Fruit fly (Drosophila melanogaster) ovary, adult (tissue): ENCODE results near the gene CG34057.
A peak's percentile ranks its signal among the peaks of the same experiment; 100 is the strongest.

Experiments
- CG17801 ChIP-seq: fragments of 200-800 bp; optimal IDR thresholded peaks from 2 replicates; lab custom pipeline; 2019; ENCODE audit warnings: missing biosample characterization, mild to moderate bottlenecking, missing genetic modification characterization, moderate library complexity; ENCODE audit not compliant: partially characterized antibody

CG34057 gene

dm6 chr3L:882892-883255 lies 14.3 kb upstream of the CG34057 start:
- TF ChIP-seq CG17801 (GFP tag; lab: Kevin White, UChicago), result no peak

DNA sequence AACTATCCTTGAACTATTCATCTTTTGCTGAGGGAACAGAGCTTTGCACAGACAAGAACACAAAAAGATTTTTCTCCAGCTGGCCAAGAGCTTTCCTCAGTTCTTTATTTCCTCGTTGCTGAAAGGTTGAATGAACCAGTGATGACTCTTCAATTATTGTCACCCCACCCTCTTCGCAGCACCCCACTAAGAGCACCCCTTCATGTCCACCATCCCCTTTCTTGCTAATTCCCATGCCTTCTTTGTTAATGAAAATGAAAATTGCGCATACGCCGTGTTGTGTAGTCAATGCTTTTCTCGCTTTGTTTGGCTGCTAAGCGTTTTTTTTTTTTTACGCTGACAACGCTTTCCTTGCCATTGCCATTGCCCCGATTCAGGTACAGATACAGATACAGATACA lies 13.4 kb upstream of the CG34057 start:
- TF ChIP-seq CG17801 (GFP tag; lab: Kevin White, UChicago), result no peak

DNA sequence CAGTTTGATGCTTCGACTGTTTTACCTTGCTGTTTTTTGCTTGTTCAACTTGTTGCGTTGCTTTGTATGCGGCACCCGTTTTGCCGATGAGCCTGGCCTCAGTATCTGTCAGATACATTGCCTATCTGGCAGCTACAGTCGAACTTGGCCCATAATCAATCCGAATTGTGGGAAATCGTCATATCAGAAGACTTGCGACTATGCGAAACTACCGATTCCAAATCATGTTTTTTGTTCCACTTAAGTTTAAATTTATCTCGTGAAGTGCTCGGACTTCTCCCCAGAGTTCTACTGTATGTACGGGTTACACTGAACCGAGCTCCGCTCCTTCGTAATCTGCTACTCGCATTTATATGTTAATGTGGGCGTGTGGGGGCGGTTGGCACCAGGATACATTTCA lies 12.9 kb upstream of the CG34057 start:
- TF ChIP-seq CG17801 (GFP tag; lab: Kevin White, UChicago), result no peak

dm6 chr3L:885006-885405 lies 12.2 kb upstream of the CG34057 start:
- TF ChIP-seq CG17801 (GFP tag; lab: Kevin White, UChicago), result no peak

dm6 chr3L:885624-886257 lies 11.4 kb upstream of the CG34057 start:
- no peak for TF ChIP-seq CG17801 (GFP tag; lab: Kevin White, UChicago)

dm6 chr3L:887423-888097 lies 9.6 kb upstream of the CG34057 start:
- TF ChIP-seq CG17801 (GFP tag; lab: Kevin White, UChicago), result no peak

DNA sequence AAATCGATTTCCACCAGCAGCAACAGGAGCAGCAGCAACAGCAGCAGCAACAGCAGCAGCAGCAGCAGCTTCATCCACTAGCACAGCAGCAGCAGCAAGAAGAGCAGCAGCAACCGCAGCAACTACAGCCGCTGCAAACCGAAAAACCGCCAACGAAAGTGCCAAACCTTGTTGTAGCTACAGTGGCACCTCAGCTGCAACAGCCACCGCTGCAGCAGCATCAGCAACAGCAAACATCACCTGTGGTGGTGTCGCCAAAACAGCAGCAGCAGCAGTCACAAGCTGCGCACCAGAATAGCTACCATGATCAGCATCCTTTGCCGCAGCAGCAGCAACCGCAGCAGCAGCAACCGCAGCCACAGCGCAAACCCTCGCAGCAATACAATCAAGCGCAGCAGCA lies 8.8 kb upstream of the CG34057 start:
- TF ChIP-seq CG17801 (GFP tag; lab: Kevin White, UChicago), result no peak

dm6 chr3L:895314-895980 lies 1.7 kb upstream of the CG34057 start, which contains the start of gene CG34056:
CG34056 (plus strand) TSS chr3L:895951.
- TF ChIP-seq CG17801 (GFP tag; lab: Kevin White, UChicago), result peak; percentile 65

- no peak for TF ChIP-seq CG17801 (GFP tag; lab: Kevin White, UChicago)
Observed at dm6 chr3L:899304-899703, 2.1 kb downstream of the CG34057 start.

DNA sequence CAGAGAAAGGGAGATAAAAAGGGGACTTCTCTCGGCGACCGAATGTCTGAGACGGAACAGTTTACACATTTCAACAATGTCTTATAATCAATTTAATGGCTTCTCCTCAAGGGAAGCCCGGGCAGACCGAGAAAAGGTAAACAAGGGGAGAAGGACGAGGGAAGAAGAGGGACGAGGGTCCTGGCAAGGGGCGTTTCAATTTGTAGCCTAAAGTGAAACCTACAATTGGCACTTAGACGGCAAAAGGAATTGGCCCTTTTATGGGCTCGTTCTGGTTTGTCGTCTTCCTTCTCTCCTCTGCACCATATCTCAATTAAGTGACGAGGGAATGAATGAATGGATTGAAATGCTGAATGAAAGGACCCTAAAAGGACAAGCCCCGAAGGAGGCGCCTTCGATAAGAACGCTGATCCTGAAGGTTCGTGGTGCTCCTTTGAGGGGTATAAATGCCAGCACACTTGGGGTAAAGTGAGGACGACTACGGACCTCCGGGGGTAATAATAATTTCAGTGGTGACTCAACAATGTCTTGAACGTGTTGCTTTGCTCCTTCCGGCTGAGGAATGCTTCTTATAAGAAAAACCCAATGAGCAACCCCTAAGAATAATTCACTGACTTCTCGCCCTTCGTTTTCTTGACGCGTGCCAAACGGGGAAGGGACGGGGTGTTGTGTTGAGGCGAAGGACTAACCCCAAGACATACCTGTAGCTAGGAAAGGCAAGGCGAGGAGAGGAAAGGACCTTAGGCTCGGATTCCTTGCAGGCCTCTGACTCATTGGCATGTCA lies 3.5 kb downstream of the CG34057 start:
- TF ChIP-seq CG17801 (GFP tag; lab: Kevin White, UChicago), result no peak

dm6 chr3L:901442-901841 lies 4.3 kb downstream of the CG34057 start:
- no peak for TF ChIP-seq CG17801 (GFP tag; lab: Kevin White, UChicago)

dm6 chr3L:902598-902997 lies 5.4 kb downstream of the CG34057 start, which contains the start of gene mat:
mat (plus strand) TSS chr3L:902898.
- no peak for TF ChIP-seq CG17801 (GFP tag; lab: Kevin White, UChicago)

- no peak for TF ChIP-seq CG17801 (GFP tag; lab: Kevin White, UChicago)
Observed at dm6 chr3L:903900-904299, 6.7 kb downstream of the CG34057 start.

dm6 chr3L:904364-904763 lies 7.2 kb downstream of the CG34057 start:
- no peak for TF ChIP-seq CG17801 (GFP tag; lab: Kevin White, UChicago)
